Fruit fly (Drosophila melanogaster) whole organism, wandering third instar larva: ENCODE results near the gene Vm26Ac.
A peak's percentile ranks its signal among the peaks of the same experiment; 100 is the strongest.

Source experiments
- Abd-B ChIP-seq: fragments of >200 bp; optimal IDR thresholded peaks from 2 replicates; lab custom pipeline; 2017; ENCODE audit warnings: missing biosample characterization, missing genetic modification characterization
- CG32264 ChIP-seq: fragments of 200-800 bp; sonication (Bioruptor generic); optimal IDR thresholded peaks from 2 replicates; lab custom pipeline; 2016; ENCODE audit warnings: missing biosample characterization, missing genetic modification characterization
- CG9705 ChIP-seq: fragments of 200-800 bp; sonication (Bioruptor generic); optimal IDR thresholded peaks from 2 replicates; lab custom pipeline; 2018; ENCODE audit warnings: missing biosample characterization, mild to moderate bottlenecking, missing genetic modification characterization
- CrebA ChIP-seq: fragments of 200-800 bp; sonication (Bioruptor generic); optimal IDR thresholded peaks from 2 replicates; lab custom pipeline; 2016; ENCODE audit warnings: missing biosample characterization, mild to moderate bottlenecking, missing genetic modification characterization, borderline replicate concordance
- Dfd ChIP-seq: fragments of >200 bp; optimal IDR thresholded peaks from 2 replicates; lab custom pipeline; 2017; ENCODE audit warnings: missing biosample characterization, missing genetic modification characterization
- Dif ChIP-seq: fragments of 200-275, 200-300 bp; sonication (Bioruptor generic); optimal IDR thresholded peaks from 2 replicates; lab custom pipeline; 2018; ENCODE audit warnings: missing biosample characterization, missing genetic modification characterization; ENCODE audit not compliant: partially characterized antibody
- GATAd ChIP-seq: sonication (Bioruptor generic); optimal IDR thresholded peaks from 2 replicates; lab custom pipeline; 2016; ENCODE audit warnings: missing biosample characterization, missing genetic modification characterization
- HLH106 ChIP-seq: fragments of 200-800 bp; optimal IDR thresholded peaks from 3 replicates; lab custom pipeline; 2019; ENCODE audit warnings: missing biosample characterization, mild to moderate bottlenecking, missing genetic modification characterization, moderate library complexity
- Hnf4 ChIP-seq: fragments of 200-800 bp; sonication (Bioruptor generic); optimal IDR thresholded peaks from 2 replicates; lab custom pipeline; 2016; ENCODE audit warnings: missing biosample characterization, mild to moderate bottlenecking, missing genetic modification characterization
- Hr78 ChIP-seq: fragments of >200 bp; optimal IDR thresholded peaks from 2 replicates; lab custom pipeline; 2017; ENCODE audit warnings: missing biosample characterization, missing genetic modification characterization
- Hr83 ChIP-seq: fragments of 200-300 bp; sonication (Bioruptor generic); optimal IDR thresholded peaks from 2 replicates; lab custom pipeline; 2016; ENCODE audit warnings: missing biosample characterization, mild to moderate bottlenecking, missing genetic modification characterization, moderate library complexity; ENCODE audit not compliant: poor library complexity, severe bottlenecking
- Jra ChIP-seq: sonication (Bioruptor generic); optimal IDR thresholded peaks from 2 replicates; lab custom pipeline; 2016; ENCODE audit warnings: missing biosample characterization, missing genetic modification characterization
- Mio ChIP-seq: sonication (Bioruptor generic); optimal IDR thresholded peaks from 2 replicates; lab custom pipeline; 2016; ENCODE audit warnings: missing biosample characterization, missing genetic modification characterization
- Myc ChIP-seq: fragments of >200 bp; optimal IDR thresholded peaks from 2 replicates; lab custom pipeline; 2017
- N ChIP-seq: fragments of >200 bp; optimal IDR thresholded peaks from 2 replicates; lab custom pipeline; 2018; ENCODE audit warnings: missing biosample characterization, missing external identifiers, missing genetic modification characterization
- OdsH ChIP-seq: fragments of 200-800 bp; sonication (Bioruptor generic); optimal IDR thresholded peaks from 2 replicates; lab custom pipeline; 2016; ENCODE audit warnings: missing biosample characterization, mild to moderate bottlenecking, missing genetic modification characterization
- Rel ChIP-seq, 2 experiments: fragments of 200-800 bp; sonication (Bioruptor generic) in 1 of 2; optimal IDR thresholded peaks; 2 replicates in 1 of 2; 3 replicates in 1 of 2; lab custom pipeline; 2016 to 2019; ENCODE audit warnings: mild to moderate bottlenecking in 2 of 2, missing biosample characterization in 2 of 2, missing genetic modification characterization in 2 of 2, moderate library complexity in 1 of 2
- Sp1 ChIP-seq: fragments of 200-800 bp; sonication (Bioruptor generic); optimal IDR thresholded peaks from 3 replicates; lab custom pipeline; 2019; ENCODE audit warnings: missing biosample characterization, mild to moderate bottlenecking, missing genetic modification characterization, moderate library complexity
- Vsx2 ChIP-seq: fragments of 200-300, 225-300 bp; sonication (Bioruptor generic); optimal IDR thresholded peaks from 2 replicates; lab custom pipeline; 2018; ENCODE audit warnings: missing biosample characterization, missing genetic modification characterization; ENCODE audit not compliant: partially characterized antibody
- br ChIP-seq: fragments of 200-800 bp; sonication (Bioruptor generic); optimal IDR thresholded peaks from 2 replicates; lab custom pipeline; 2016; ENCODE audit warnings: missing biosample characterization, missing genetic modification characterization
- brk ChIP-seq: fragments of 200-800 bp; sonication (Bioruptor generic); optimal IDR thresholded peaks from 2 replicates; lab custom pipeline; 2016; ENCODE audit warnings: missing biosample characterization, mild to moderate bottlenecking, missing genetic modification characterization
- dl ChIP-seq, 2 experiments: fragments of 175-275, 200-275 bp in 1 of 2; fragments of 200-275 bp in 1 of 2; sonication (Bioruptor generic); optimal IDR thresholded peaks; lab custom pipeline; 2018; ENCODE audit warnings: mild to moderate bottlenecking in 2 of 2, missing biosample characterization in 2 of 2, missing genetic modification characterization in 2 of 2, moderate library complexity in 2 of 2; ENCODE audit not compliant: partially characterized antibody in 2 of 2, insufficient read depth in 1 of 2
- dmrt93B ChIP-seq: fragments of 200-800 bp; sonication (Bioruptor generic); optimal IDR thresholded peaks from 2 replicates; lab custom pipeline; 2018; ENCODE audit warnings: missing biosample characterization, mild to moderate bottlenecking, missing genetic modification characterization
- ey ChIP-seq: fragments of 200-800 bp; sonication (Bioruptor generic); optimal IDR thresholded peaks from 2 replicates; lab custom pipeline; 2016; ENCODE audit warnings: missing biosample characterization, missing genetic modification characterization
- foxo ChIP-seq, 2 experiments: fragments of 200-800 bp; sonication (Bioruptor generic); optimal IDR thresholded peaks; 2 replicates in 1 of 2; 3 replicates in 1 of 2; lab custom pipeline; 2016 to 2017; ENCODE audit warnings: missing biosample characterization in 2 of 2, missing genetic modification characterization in 2 of 2
- fru ChIP-seq: fragments of 200-800 bp; sonication (Bioruptor generic); optimal IDR thresholded peaks from 3 replicates; lab custom pipeline; 2016; ENCODE audit warnings: missing biosample characterization, mild to moderate bottlenecking, missing genetic modification characterization
- h ChIP-seq: fragments of 200-800 bp; sonication (Bioruptor generic); optimal IDR thresholded peaks from 3 replicates; lab custom pipeline; 2016; ENCODE audit warnings: missing biosample characterization, mild to moderate bottlenecking, missing genetic modification characterization
- lola ChIP-seq: fragments of >200 bp; optimal IDR thresholded peaks from 2 replicates; lab custom pipeline; 2017; ENCODE audit warnings: missing biosample characterization, missing genetic modification characterization
- pan ChIP-seq: fragments of >200 bp; optimal IDR thresholded peaks from 2 replicates; lab custom pipeline; 2017
- psq ChIP-seq: fragments of 200-800 bp; sonication (Bioruptor generic); optimal IDR thresholded peaks from 3 replicates; lab custom pipeline; 2017; ENCODE audit warnings: missing biosample characterization, mild to moderate bottlenecking, missing genetic modification characterization, moderate library complexity
- rgr ChIP-seq: fragments of 200-800 bp; sonication (Bioruptor generic); optimal IDR thresholded peaks from 3 replicates; lab custom pipeline; 2016; ENCODE audit warnings: missing biosample characterization, mild to moderate bottlenecking, missing genetic modification characterization
- sage ChIP-seq: fragments of 200-800 bp; sonication (Bioruptor generic); optimal IDR thresholded peaks from 2 replicates; lab custom pipeline; 2016; ENCODE audit warnings: missing biosample characterization, mild to moderate bottlenecking, missing genetic modification characterization
- sv ChIP-seq: fragments of 200-800 bp; sonication (Bioruptor generic); optimal IDR thresholded peaks from 3 replicates; lab custom pipeline; 2016; ENCODE audit warnings: missing biosample characterization, missing genetic modification characterization
- woc ChIP-seq: sonication (Bioruptor generic); optimal IDR thresholded peaks from 2 replicates; lab custom pipeline; 2016; ENCODE audit warnings: missing biosample characterization, mild to moderate bottlenecking, missing genetic modification characterization

The Vm26Ac gene

DNA sequence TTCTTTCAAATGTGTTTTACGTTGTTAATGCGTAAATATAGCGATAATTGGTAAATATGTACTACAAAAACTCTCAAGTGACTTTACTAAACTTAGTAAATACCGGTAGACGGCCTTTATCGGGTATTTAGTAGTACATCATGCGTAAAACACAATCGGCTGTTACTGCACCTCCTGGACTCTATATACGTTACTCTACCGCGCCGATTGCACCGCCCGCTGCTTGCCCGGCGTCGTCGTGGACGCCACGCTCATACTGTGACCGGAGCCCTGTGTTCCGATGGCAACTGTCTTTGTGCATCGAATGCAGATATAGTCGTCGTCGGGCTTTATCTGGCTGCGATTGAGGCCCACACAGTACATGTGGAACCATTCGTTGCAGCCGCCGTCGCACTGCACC lies 32.0 kb upstream of the Vm26Ac start:
- TF ChIP-seq Jra (GFP tag; lab: Kevin White, UChicago) (no peak), OdsH (GFP tag; lab: Kevin White, UChicago) (no peak), CG9705 (no peak), foxo (GFP tag; optimal IDR thresholded peaks at IDR 0.05; lab: Kevin White, UChicago) (no peak), dl (GFP tag; optimal IDR thresholded peaks at IDR 0.05; lab: Kevin White, UChicago; ENCODE audit: insufficient read depth in 1 of 2, partially characterized antibody in 2 of 2) (no peak), Vsx2 (GFP tag; lab: Kevin White, UChicago) (no peak), Myc (no peak), HLH106 (tag; lab: Kevin White, UChicago) (no peak), Hnf4 (GFP tag; lab: Kevin White, UChicago) (no peak), Mio (GFP tag; lab: Kevin White, UChicago) (no peak), rgr (no peak), Abd-B (GFP tag; lab: Kevin White, UChicago) (no peak), brk (GFP tag; lab: Kevin White, UChicago) (no peak), br (no peak), Sp1 (GFP tag; lab: Kevin White, UChicago) (no peak), pan (no peak), Dfd (GFP tag; lab: Kevin White, UChicago) (no peak), dmrt93B (GFP tag; lab: Kevin White, UChicago) (no peak)

DNA sequence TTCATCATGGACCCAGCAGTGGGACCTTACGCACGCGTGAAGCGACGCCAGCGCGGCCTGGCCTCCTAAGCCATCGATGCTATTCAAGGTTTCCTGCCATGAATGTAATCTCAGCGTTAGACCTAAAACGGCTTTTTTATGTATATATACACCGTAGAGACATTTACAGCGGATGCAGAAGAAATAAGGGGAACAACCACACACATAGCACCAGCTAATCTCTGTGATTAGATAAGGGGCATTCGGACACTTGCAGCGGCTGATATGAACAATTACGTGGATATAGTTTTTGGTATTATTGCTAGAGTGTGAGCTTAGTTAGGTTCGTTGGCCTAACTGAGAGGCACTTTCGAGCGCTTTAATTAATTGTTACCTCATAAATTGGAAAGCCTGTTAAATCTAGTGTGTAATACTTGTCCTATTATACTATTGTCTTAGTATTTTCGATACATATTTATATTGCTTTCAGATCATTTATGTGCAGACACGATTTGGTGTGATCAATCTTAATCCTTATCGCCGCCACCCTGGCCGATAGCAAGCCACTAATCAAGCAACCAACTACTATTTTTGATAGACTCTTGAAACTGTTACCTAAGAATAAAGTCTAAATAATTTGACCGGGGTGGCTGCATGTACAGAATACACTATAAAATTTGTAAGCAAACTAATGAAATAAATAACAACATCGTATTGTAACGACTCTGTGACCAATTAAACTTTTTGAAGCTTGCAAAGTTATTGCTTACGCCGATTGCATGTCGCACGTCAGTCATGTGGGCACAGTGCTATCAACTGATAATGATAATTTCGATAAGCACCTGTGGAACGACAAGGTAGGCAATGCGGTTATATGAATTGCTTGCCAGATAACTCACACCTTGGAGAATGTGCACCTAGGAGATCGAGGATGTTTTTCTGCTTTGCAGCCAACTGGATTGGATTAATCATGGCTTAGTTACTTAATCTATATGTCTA lies 30.0 kb upstream of the Vm26Ac start:
- no peak for TF ChIP-seq CG32264
- TF ChIP-seq Hnf4 (GFP tag; lab: Kevin White, UChicago) = no peak
- no peak for TF ChIP-seq GATAd (GFP tag; lab: Kevin White, UChicago)
- peak; percentile 39 for TF ChIP-seq h
- TF ChIP-seq brk (GFP tag; lab: Kevin White, UChicago) = no peak
- no peak for TF ChIP-seq lola (GFP tag; lab: Kevin White, UChicago)
- no peak for TF ChIP-seq Rel (GFP tag; optimal IDR thresholded peaks at IDR 0.05; lab: Kevin White, UChicago)
- peak; percentile 93 for TF ChIP-seq Rel (tag; optimal IDR thresholded peaks at IDR 0.05; lab: Kevin White, UChicago)
- TF ChIP-seq, all 38 proteins: peak for 2

DNA sequence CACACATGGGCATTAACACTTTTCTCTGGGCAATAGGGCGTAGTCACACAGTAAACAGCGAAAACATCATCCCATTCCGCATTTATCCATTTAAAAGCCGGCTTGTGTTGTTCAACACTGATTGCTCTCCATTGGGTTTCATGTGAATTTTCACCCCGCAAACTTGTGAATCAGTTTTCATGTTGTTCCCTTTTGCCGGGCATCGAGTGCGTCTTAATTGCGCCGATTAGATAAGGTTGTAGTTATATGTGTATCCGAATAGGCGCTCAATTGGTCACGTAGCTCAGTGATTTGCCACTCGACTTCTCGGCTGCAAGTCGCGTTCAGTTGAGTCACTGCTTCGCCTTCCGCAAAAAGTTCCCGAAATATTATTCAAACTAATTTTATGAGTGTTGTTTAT lies 28.5 kb upstream of the Vm26Ac start:
- TF ChIP-seq h = peak; percentile 3
- TF ChIP-seq Rel (GFP tag; optimal IDR thresholded peaks at IDR 0.05; lab: Kevin White, UChicago) = no peak
- peak; percentile 43 for TF ChIP-seq Rel (tag; optimal IDR thresholded peaks at IDR 0.05; lab: Kevin White, UChicago)
- TF ChIP-seq N (GFP tag; lab: Kevin White, UChicago) = no peak
- peak; percentile 11 for TF ChIP-seq OdsH (GFP tag; lab: Kevin White, UChicago)
- TF ChIP-seq, all 38 proteins: peak for 3

DNA sequence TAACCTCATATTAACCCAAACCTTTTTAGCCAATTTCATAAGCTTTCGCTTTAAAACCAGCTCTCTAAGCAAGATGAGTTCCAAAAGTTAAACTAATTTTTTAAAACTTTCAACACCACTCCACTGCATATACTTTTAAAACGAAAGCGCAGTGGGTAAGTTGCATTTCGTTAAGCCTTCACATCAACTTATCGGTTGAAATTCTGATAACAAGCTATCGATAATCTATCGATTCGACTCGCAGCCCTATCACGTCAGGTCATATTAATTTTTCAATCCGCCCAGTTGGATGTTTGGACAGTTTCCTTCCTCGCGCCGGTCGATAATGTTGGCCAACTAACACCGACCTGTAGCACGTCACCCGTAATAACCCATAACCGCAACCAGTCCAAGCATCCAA lies 27.7 kb upstream of the Vm26Ac start, which contains the start of gene ifc:
ifc (plus strand) TSS at position 255 of the 400 bp plus-strand sequence.
- peak; percentile 87 for TF ChIP-seq Hr83 (GFP tag; lab: Kevin White, UChicago)
- TF ChIP-seq psq (GFP tag; lab: Kevin White, UChicago) = peak; percentile 30
- TF ChIP-seq Myc = no peak
- TF ChIP-seq Sp1 (GFP tag; lab: Kevin White, UChicago) = peak; percentile 8
- TF ChIP-seq Mio (GFP tag; lab: Kevin White, UChicago) = no peak
- peak; percentile 53 for TF ChIP-seq br
- peak; percentile 61 for TF ChIP-seq Dif
- TF ChIP-seq Rel (GFP tag; optimal IDR thresholded peaks at IDR 0.05; lab: Kevin White, UChicago) = no peak
- peak; percentile 46 for TF ChIP-seq Rel (tag; optimal IDR thresholded peaks at IDR 0.05; lab: Kevin White, UChicago)
- peak in 1 of 2 experiments; percentile 52 for TF ChIP-seq foxo (GFP tag; optimal IDR thresholded peaks at IDR 0.05; lab: Kevin White, UChicago)
- peak; percentile 66 for TF ChIP-seq Hr78 (GFP tag; lab: Kevin White, UChicago)
- TF ChIP-seq sage (GFP tag; lab: Kevin White, UChicago) = no peak
- TF ChIP-seq ey = peak; percentile 30
- peak; percentile 47 for TF ChIP-seq fru (GFP tag; lab: Kevin White, UChicago)
- TF ChIP-seq sv (GFP tag; lab: Kevin White, UChicago) = peak; percentile 42
- peak; percentile 98 for TF ChIP-seq N (GFP tag; lab: Kevin White, UChicago)
- TF ChIP-seq brk (GFP tag; lab: Kevin White, UChicago) = no peak
- TF ChIP-seq OdsH (GFP tag; lab: Kevin White, UChicago) = peak; percentile 51
- TF ChIP-seq CG9705 = peak; percentile 10
- TF ChIP-seq woc = peak; percentile 39
- TF ChIP-seq CG32264 = no peak
- peak; percentile 60 for TF ChIP-seq HLH106 (tag; lab: Kevin White, UChicago)
- TF ChIP-seq h = peak; percentile 64
- no peak for TF ChIP-seq CrebA (GFP tag; lab: Kevin White, UChicago)
- TF ChIP-seq rgr = peak; percentile 54
